Worm (Caenorhabditis elegans): Measurements from ENCODE around the gene gnrr-3.

Gene gnrr-3

DNA sequence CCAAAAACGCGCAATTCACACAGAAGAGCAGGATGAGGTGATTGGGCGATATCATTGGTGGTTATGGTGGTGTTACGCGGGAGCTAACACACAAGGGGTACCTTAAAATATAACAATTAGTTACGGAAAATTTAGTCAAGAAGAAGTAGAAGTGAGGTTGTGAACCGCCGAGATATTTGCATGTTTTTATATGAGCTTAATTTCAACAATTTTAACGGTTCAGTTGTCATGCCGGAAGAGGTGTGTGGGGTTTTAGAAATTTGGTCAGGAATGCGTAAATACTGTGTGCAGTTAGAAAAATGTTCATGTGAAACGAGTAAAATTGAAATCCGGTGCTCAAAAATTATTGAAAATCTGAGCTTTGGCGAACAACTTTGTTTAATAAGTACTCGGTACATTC lies 43.6 kb downstream of the gnrr-3 start, which contains the start of gene flp-3:
Gene flp-3 (minus strand): TSS at position 101 of the 400 bp plus-strand sequence.
- TF ChIP-seq elt-2 (tag; optimal IDR thresholded peaks at IDR 0.05) (no peak), lin-39 (tag; optimal IDR thresholded peaks at IDR 0.05) (no peak), unc-62 (GFP tag; optimal IDR thresholded peaks at IDR 0.05) (no peak), fkh-8 (tag; optimal IDR thresholded peaks at IDR 0.05) (no peak), nhr-71 (tag; optimal IDR thresholded peaks at IDR 0.05) (no peak), unc-30 (tag; optimal IDR thresholded peaks at IDR 0.05) (no peak), snu-23 (GFP tag; optimal IDR thresholded peaks at IDR 0.05) (no peak), alr-1 (tag; optimal IDR thresholded peaks at IDR 0.05; ENCODE audit: borderline replicate concordance) (no peak), mdl-1 (tag; optimal IDR thresholded peaks at IDR 0.05) (no peak), nhr-47 (tag; optimal IDR thresholded peaks at IDR 0.05) (no peak), elt-3 (tag; optimal IDR thresholded peaks at IDR 0.05) (no peak)

DNA sequence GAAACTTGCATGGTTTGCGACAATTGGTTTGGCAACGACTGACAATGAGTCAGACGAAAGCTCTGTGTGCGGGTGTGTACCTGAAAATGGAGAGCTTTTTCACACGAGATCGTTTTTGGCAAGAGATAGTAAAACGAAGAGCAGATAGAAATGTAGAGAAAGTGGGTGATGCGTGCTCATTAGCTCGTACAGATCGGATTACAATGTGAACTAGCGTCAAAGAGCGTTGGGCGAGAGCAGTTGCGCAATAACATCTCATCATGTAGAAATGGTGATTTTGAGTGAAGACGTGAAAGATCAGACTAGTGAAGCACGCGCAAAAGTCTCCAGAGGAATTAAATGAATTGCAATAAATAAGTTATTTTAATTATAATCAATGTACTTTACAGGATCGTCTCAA lies 45.9 kb downstream of the gnrr-3 start, which contains the start of gene flp-2:
Gene flp-2 (minus strand): TSS at position 101 of the 400 bp plus-strand sequence.
- TF ChIP-seq pax-3 (tag; optimal IDR thresholded peaks at IDR 0.05): no peak
- TF ChIP-seq fos-1 (tag; optimal IDR thresholded peaks at IDR 0.05): no peak
- TF ChIP-seq C04F5.9 (tag; optimal IDR thresholded peaks at IDR 0.05): no peak
- TF ChIP-seq elt-2 (tag; optimal IDR thresholded peaks at IDR 0.05): no peak
- TF ChIP-seq hpl-2 (GFP tag; optimal IDR thresholded peaks at IDR 0.05): no peak
- no peak for TF ChIP-seq snu-23 (GFP tag; optimal IDR thresholded peaks at IDR 0.05)
- TF ChIP-seq irx-1 (tag; optimal IDR thresholded peaks at IDR 0.05): no peak
- no peak for TF ChIP-seq nhr-28 (tag; optimal IDR thresholded peaks at IDR 0.05)
- TF ChIP-seq tlp-1 (tag; optimal IDR thresholded peaks at IDR 0.05): no peak
- no peak for TF ChIP-seq nhr-19 (GFP tag; conservative IDR thresholded peaks at IDR 0.05)
- TF ChIP-seq mef-2 (tag; optimal IDR thresholded peaks at IDR 0.05): no peak
- no peak for TF ChIP-seq nhr-77 (tag; optimal IDR thresholded peaks at IDR 0.05)
- TF ChIP-seq tbx-2 (tag; optimal IDR thresholded peaks at IDR 0.05): no peak
- TF ChIP-seq jun-1 (tag; optimal IDR thresholded peaks at IDR 0.05): no peak
- TF ChIP-seq mab-9 (GFP tag; IDR thresholded peaks at IDR 0.05): no peak
- no peak for TF ChIP-seq nhr-71 (tag; optimal IDR thresholded peaks at IDR 0.05)
- TF ChIP-seq Y116A8C.19 (tag; optimal IDR thresholded peaks at IDR 0.05; ENCODE audit: borderline replicate concordance): no peak
- no peak for TF ChIP-seq ceh-90 (tag; optimal IDR thresholded peaks at IDR 0.05)
- no peak for TF ChIP-seq pqm-1 (tag; optimal IDR thresholded peaks at IDR 0.05)
- no peak for TF ChIP-seq unc-62 (GFP tag; optimal IDR thresholded peaks at IDR 0.05)

All from whole organism, L1 larva.